Fruit fly (Drosophila melanogaster): ENCODE measurements around the gene Lrp4.

The Lrp4 gene

dm6 chrX:15889780-15890608 is 20.7 kb upstream of the Lrp4 start, which contains the start of the genes MSBP and CG15916 (continued):
- TF ChIP-seq B-H2 (GFP tag; optimal IDR thresholded peaks at IDR 0.05) (no peak), ems (GFP tag; optimal IDR thresholded peaks at IDR 0.05) (no peak), CG6765 (GFP tag; optimal IDR thresholded peaks at IDR 0.05) (no peak), pzg (GFP tag; optimal IDR thresholded peaks at IDR 0.05) (peak; percentile 20), CG4730 (GFP tag; IDR thresholded peaks at IDR 0.05) (no peak), ato (GFP tag; IDR thresholded peaks at IDR 0.05; ENCODE audit: partially characterized antibody) (no peak), CG11085 (GFP tag; IDR thresholded peaks at IDR 0.05) (no peak), CG1603 (tag; optimal IDR thresholded peaks at IDR 0.05) (peak; percentile 12), CG15601 (tag; optimal IDR thresholded peaks at IDR 0.05) (peak; percentile 12), sc (optimal IDR thresholded peaks at IDR 0.05) (no peak), sc (GFP tag; optimal IDR thresholded peaks at IDR 0.05) (peak; percentile 8), CG1024 (GFP tag; IDR thresholded peaks at IDR 0.05) (peak; percentile 66), Usf (GFP tag; optimal IDR thresholded peaks at IDR 0.05) (peak; percentile 54), CG7357 (GFP tag; IDR thresholded peaks at IDR 0.05) (peak; percentile 92), esg (GFP tag; conservative IDR thresholded peaks at IDR 0.05) (peak; percentile 33; the same call in 1 of the 2 replicates), gsb (GFP tag; IDR thresholded peaks at IDR 0.05) (no peak), CG13894 (tag; optimal IDR thresholded peaks at IDR 0.05) (no peak), ind (GFP tag; optimal IDR thresholded peaks at IDR 0.05) (peak; percentile 38), D19A (tag; optimal IDR thresholded peaks at IDR 0.05) (peak; percentile 1), CG3847 (GFP tag; IDR thresholded peaks at IDR 0.05) (peak; percentile 32; the same call in 1 of the 2 replicates), CG10431 (GFP tag; optimal IDR thresholded peaks at IDR 0.05) (peak; percentile 18), ewg (GFP tag; optimal IDR thresholded peaks at IDR 0.05) (peak; percentile 3), CG18262 (tag; optimal IDR thresholded peaks at IDR 0.05) (peak; percentile 48), Gug (GFP tag; IDR thresholded peaks at IDR 0.05) (no peak), crp (GFP tag; optimal IDR thresholded peaks at IDR 0.05) (no peak), Oli (tag; optimal IDR thresholded peaks at IDR 0.05) (peak; percentile 34), CG10565 (GFP tag; optimal IDR thresholded peaks at IDR 0.05) (no peak), CG7839 (tag; optimal IDR thresholded peaks at IDR 0.05) (peak; percentile 45), Xbp1 (GFP tag; optimal IDR thresholded peaks at IDR 0.05) (peak; percentile 19), CG30403 (GFP tag; optimal IDR thresholded peaks at IDR 0.05) (peak; percentile 49), CG10959 (GFP tag; IDR thresholded peaks at IDR 0.05) (no peak), insv (GFP tag; optimal IDR thresholded peaks at IDR 0.05) (no peak), Nf-YC (tag; optimal IDR thresholded peaks at IDR 0.05) (peak; percentile 14), sug (tag; optimal IDR thresholded peaks at IDR 0.05) (peak; percentile 20), CG16815 (GFP tag; optimal IDR thresholded peaks at IDR 0.05) (peak; percentile 26), lola (GFP tag; optimal IDR thresholded peaks at IDR 0.05) (peak in 2 of 3 experiments; percentile 44 to 85), Scr (GFP tag; IDR thresholded peaks at IDR 0.05; ENCODE audit: partially characterized antibody) (peak; percentile 30; the same call in 1 of the 2 replicates), CG8388 (GFP tag; optimal IDR thresholded peaks at IDR 0.05) (peak; percentile 3), CG10321 (GFP tag; IDR thresholded peaks at IDR 0.05) (no peak), CG33557 (GFP tag; optimal IDR thresholded peaks at IDR 0.05) (peak; percentile 18), Atf3 (GFP tag; optimal IDR thresholded peaks at IDR 0.05) (no peak), Hr51 (GFP tag; optimal IDR thresholded peaks at IDR 0.05) (peak in 1 of 2 experiments; percentile 20), CG13424 (tag; optimal IDR thresholded peaks at IDR 0.05) (peak; percentile 46), cas (GFP tag; IDR thresholded peaks at IDR 0.05) (no peak), Xrp1 (GFP tag; IDR thresholded peaks at IDR 0.05) (peak; percentile 32; the same call in 1 of the 2 replicates), grau (tag; optimal IDR thresholded peaks at IDR 0.05) (peak; percentile 44), CG18599 (GFP tag; optimal IDR thresholded peaks at IDR 0.05) (peak; percentile 13), slbo (GFP tag; IDR thresholded peaks at IDR 0.05) (peak; percentile 55)
